Worm (Caenorhabditis elegans) whole organism, L2 larva: ENCODE measurements around the gene C44C10.12.

ENCODE experiments used
- aly-2 ChIP-seq: fragments of 150-350 bp; optimal IDR thresholded peaks from 2 replicates; lab custom pipeline; 2014; ENCODE audit warnings: missing biosample characterization, missing genetic modification characterization
- ceh-16 ChIP-seq: fragments of 150-350 bp; optimal IDR thresholded peaks from 2 replicates; lab custom pipeline; 2014; ENCODE audit warnings: missing biosample characterization, missing genetic modification characterization
- elt-3 ChIP-seq: sonication (generic microtip); optimal IDR thresholded peaks from 2 replicates; lab custom pipeline; 2017; ENCODE audit warnings: missing biosample characterization, missing genetic modification characterization
- gmeb-1 ChIP-seq: fragments of 150-350 bp; optimal IDR thresholded peaks from 2 replicates; lab custom pipeline; 2014; ENCODE audit warnings: missing biosample characterization, missing genetic modification characterization
- lin-39 ChIP-seq: fragments of 150-350 bp; optimal IDR thresholded peaks from 2 replicates; lab custom pipeline; 2014; ENCODE audit warnings: missing biosample characterization, missing genetic modification reagents, missing genetic modification characterization
- mab-5 ChIP-seq: fragments of 150-350 bp; optimal IDR thresholded peaks from 2 replicates; lab custom pipeline; 2014; ENCODE audit warnings: missing biosample characterization, missing genetic modification characterization
- nhr-11 ChIP-seq: fragments of 150-350 bp; optimal IDR thresholded peaks from 2 replicates; lab custom pipeline; 2014; ENCODE audit warnings: missing biosample characterization, missing genetic modification characterization
- nhr-21 ChIP-seq: fragments of 150-350 bp; optimal IDR thresholded peaks from 2 replicates; lab custom pipeline; 2014; ENCODE audit warnings: missing biosample characterization, missing genetic modification characterization
- nhr-23 ChIP-seq: fragments of 150-350 bp; optimal IDR thresholded peaks from 2 replicates; lab custom pipeline; 2014; ENCODE audit warnings: missing biosample characterization, missing genetic modification reagents, missing genetic modification characterization
- nhr-6 ChIP-seq: fragments of 150-350 bp; optimal IDR thresholded peaks from 2 replicates; lab custom pipeline; 2014; ENCODE audit warnings: missing biosample characterization, missing genetic modification characterization
- skn-1 ChIP-seq: sonication (generic microtip); optimal IDR thresholded peaks from 2 replicates; lab custom pipeline; 2017; ENCODE audit warnings: missing biosample characterization, missing genetic modification characterization
- sma-9 ChIP-seq, 2 experiments: fragments of 150-350 bp in 1 of 2; sonication (generic microtip) in 1 of 2; optimal IDR thresholded peaks; 2 replicates each; lab custom pipeline; 2014 to 2016; ENCODE audit warnings: missing genetic modification characterization in 2 of 2, mild to moderate bottlenecking in 1 of 2, missing biosample characterization in 1 of 2, missing compliant biosample characterization in 1 of 2, missing genetic modification reagents in 1 of 2, moderate library complexity in 1 of 2
- unc-62 ChIP-seq: fragments of 150-350 bp; optimal IDR thresholded peaks from 2 replicates; lab custom pipeline; 2014; ENCODE audit warnings: missing biosample characterization, missing genetic modification reagents, missing genetic modification characterization

DNA sequence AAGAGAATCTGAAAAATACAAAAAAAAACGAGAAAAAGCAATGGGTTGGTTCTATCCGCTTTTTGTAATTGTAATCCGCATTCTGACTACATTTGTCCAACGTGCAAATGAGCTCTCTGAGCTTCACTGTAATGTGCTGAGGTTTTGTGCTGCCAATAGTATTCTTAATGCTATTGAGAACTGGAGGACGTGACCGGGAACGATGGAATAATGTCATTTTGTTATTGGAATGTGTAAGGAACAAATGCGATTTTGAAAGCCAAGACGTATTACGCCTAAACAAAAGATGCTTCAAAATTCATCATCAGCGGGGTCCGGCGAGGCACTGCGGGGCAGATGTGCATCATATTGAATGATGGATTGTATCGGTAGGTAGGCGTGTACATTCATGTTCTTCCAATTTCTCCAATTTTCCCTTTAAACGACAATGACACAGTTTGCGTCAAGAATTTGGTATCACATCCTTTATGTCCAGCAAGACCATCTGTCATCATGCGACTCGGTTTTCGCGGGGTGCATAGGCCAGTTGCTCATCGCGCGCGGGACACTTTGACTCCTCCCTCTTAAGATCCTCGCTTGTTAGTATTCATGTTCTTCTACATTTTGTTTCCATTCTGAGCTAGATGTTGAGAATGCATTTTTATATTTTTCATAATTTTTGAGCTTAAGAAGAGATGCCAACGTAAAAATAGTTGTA lies 23.6 kb upstream of the C44C10.12 start:
- TF ChIP-seq elt-3 (tag; lab: Kevin White, UChicago), result no peak
- TF ChIP-seq nhr-6 (tag; lab: Kevin White, UChicago), result no peak
- TF ChIP-seq gmeb-1 (tag; lab: Kevin White, UChicago), result no peak
- TF ChIP-seq aly-2 (tag; lab: Kevin White, UChicago), result no peak
- no peak for TF ChIP-seq unc-62 (GFP tag; lab: Kevin White, UChicago)
- no peak for TF ChIP-seq sma-9 (GFP tag; optimal IDR thresholded peaks at IDR 0.05; lab: Kevin White, UChicago)
- TF ChIP-seq sma-9 (tag; optimal IDR thresholded peaks at IDR 0.05; lab: Kevin White, UChicago), result no peak
- no peak for TF ChIP-seq nhr-11
- TF ChIP-seq ceh-16 (tag; lab: Kevin White, UChicago), result no peak
- peak; percentile 7 for TF ChIP-seq mab-5 (tag; lab: Kevin White, UChicago)
- no peak for TF ChIP-seq skn-1 (tag; lab: Kevin White, UChicago)
- no peak for TF ChIP-seq nhr-23 (tag; lab: Kevin White, UChicago)
- TF ChIP-seq lin-39 (tag; lab: Kevin White, UChicago), result no peak
- no peak for TF ChIP-seq nhr-21 (tag; lab: Kevin White, UChicago)
